Worm (Caenorhabditis elegans): Measurements from ENCODE around the gene srlf-4.

DNA sequence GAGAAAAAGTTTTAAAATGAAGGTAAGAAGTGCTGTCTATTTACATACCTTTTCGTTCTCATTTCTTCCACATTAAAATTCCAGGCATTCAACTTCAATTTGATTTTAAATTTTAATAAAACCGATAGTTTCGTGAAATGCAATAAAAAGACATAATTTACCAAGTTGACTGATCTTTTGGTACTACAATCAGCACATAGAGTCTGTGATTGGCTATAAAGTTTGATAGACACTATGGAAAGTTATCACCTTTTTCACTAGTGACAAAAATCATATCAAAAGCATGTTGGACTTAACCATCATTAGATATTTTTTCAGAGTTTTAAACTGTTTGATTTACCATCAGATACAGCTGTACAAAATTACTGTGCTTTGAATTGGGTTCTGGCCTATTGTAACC, 8.8 kb downstream of the srlf-4 start, which contains the start of gene srz-15:
- TF ChIP-seq lin-13 (tag; optimal IDR thresholded peaks at IDR 0.05) (no peak), unc-62 (GFP tag; optimal IDR thresholded peaks at IDR 0.05) (no peak), nhr-237 (tag; optimal IDR thresholded peaks at IDR 0.05) (no peak)
